Fruit fly (Drosophila melanogaster) whole organism, embryonic: ENCODE results near the gene CG2685.

Source experiments
- Aef1 ChIP-seq: fragments of 200-800 bp; sonication (Bioruptor generic); IDR thresholded peaks from 3 replicates; pipeline ENCODE4 v1.3.6; 2022; ENCODE audit warnings: missing biosample characterization, missing genetic modification characterization
- Antp ChIP-seq: fragments of 200-800 bp; sonication (Bioruptor generic); optimal IDR thresholded peaks from 3 replicates; lab custom pipeline; 2016; ENCODE audit warnings: missing biosample characterization, missing genetic modification characterization
- C15 ChIP-seq: fragments of 200-800 bp; sonication (Bioruptor generic); IDR thresholded peaks from 3 replicates; pipeline ENCODE4 v1.3.6; 2022; ENCODE audit warnings: missing biosample characterization, missing genetic modification characterization
- CG10366 ChIP-seq: fragments of 200-800 bp; sonication (Bioruptor generic); IDR thresholded peaks from 2 replicates; pipeline ENCODE4 v1.3.6; 2022; ENCODE audit warnings: missing biosample characterization, missing genetic modification characterization
- CG12219 ChIP-seq: fragments of 200-800 bp; sonication (Bioruptor generic); optimal IDR thresholded peaks from 3 replicates; lab custom pipeline; 2018; ENCODE audit warnings: missing biosample characterization, mild to moderate bottlenecking, missing genetic modification characterization
- CG12391 ChIP-seq: fragments of 200-800 bp; sonication (Bioruptor generic); optimal IDR thresholded peaks from 3 replicates; lab custom pipeline; 2018; ENCODE audit warnings: missing biosample characterization, mild to moderate bottlenecking, missing genetic modification characterization, moderate library complexity
- CG12942 ChIP-seq: fragments of 200-800 bp; sonication (Bioruptor generic); optimal IDR thresholded peaks from 3 replicates; lab custom pipeline; 2016; ENCODE audit warnings: missing biosample characterization, missing genetic modification characterization
- CG13123 ChIP-seq: fragments of 200-800 bp; sonication (Bioruptor generic); optimal IDR thresholded peaks from 2 replicates; lab custom pipeline; 2016; ENCODE audit warnings: missing biosample characterization, missing genetic modification characterization
- CG16813 ChIP-seq: fragments of 200-800 bp; sonication (Bioruptor generic); IDR thresholded peaks from 3 replicates; pipeline ENCODE4 v1.3.6; 2022; ENCODE audit warnings: missing biosample characterization, missing genetic modification characterization; ENCODE audit not compliant: partially characterized antibody
- CG17361 ChIP-seq: fragments of 200-800 bp; sonication (Bioruptor generic); IDR thresholded peaks from 3 replicates; pipeline ENCODE4 v1.3.6; 2022; ENCODE audit warnings: missing biosample characterization, missing genetic modification characterization
- CG17912 ChIP-seq: fragments of 200-800 bp; sonication (Bioruptor generic); optimal IDR thresholded peaks from 2 replicates; lab custom pipeline; 2018; ENCODE audit warnings: missing biosample characterization, mild to moderate bottlenecking, missing genetic modification characterization
- CG2120 ChIP-seq: fragments of 200-800 bp; sonication (Bioruptor generic); optimal IDR thresholded peaks from 3 replicates; lab custom pipeline; 2016; ENCODE audit warnings: missing biosample characterization, missing genetic modification characterization
- CG2199 ChIP-seq: fragments of 200-800 bp; sonication (Bioruptor generic); IDR thresholded peaks from 3 replicates; pipeline ENCODE4 v1.3.6; 2022; ENCODE audit warnings: missing biosample characterization, missing genetic modification characterization
- CG2889 ChIP-seq: fragments of 200-800 bp; sonication (Bioruptor generic); IDR thresholded peaks from 3 replicates; pipeline ENCODE4 v1.3.6; 2022; ENCODE audit warnings: missing biosample characterization, missing genetic modification characterization
- CG34224 ChIP-seq: fragments of 200-800 bp; sonication (Bioruptor generic); IDR thresholded peaks from 3 replicates; pipeline ENCODE4 v1.3.6; 2022; ENCODE audit warnings: missing biosample characterization, missing genetic modification characterization; ENCODE audit not compliant: partially characterized antibody
- CG34376 ChIP-seq: fragments of 200-800 bp; sonication (Bioruptor generic); optimal IDR thresholded peaks from 2 replicates; lab custom pipeline; 2018; ENCODE audit warnings: missing biosample characterization, mild to moderate bottlenecking, missing genetic modification characterization
- CG3995 ChIP-seq: fragments of 200-800 bp; sonication (Bioruptor generic); optimal IDR thresholded peaks from 3 replicates; lab custom pipeline; 2016; ENCODE audit warnings: missing biosample characterization, missing genetic modification characterization
- CG42726 ChIP-seq: fragments of 200-800 bp; sonication (Bioruptor generic); IDR thresholded peaks from 2 replicates; pipeline ENCODE4 v1.3.6; 2022; ENCODE audit warnings: missing biosample characterization, missing genetic modification characterization; ENCODE audit not compliant: partially characterized antibody
- CG43689 ChIP-seq: fragments of 200-800 bp; sonication (Bioruptor generic); IDR thresholded peaks from 2 replicates; pipeline ENCODE4 v1.3.6; 2022; ENCODE audit warnings: missing biosample characterization, missing genetic modification characterization
- CG4424 ChIP-seq: fragments of 200-800 bp; sonication (Bioruptor generic); optimal IDR thresholded peaks from 3 replicates; lab custom pipeline; 2016; ENCODE audit warnings: missing biosample characterization, missing genetic modification characterization
- CG5180 ChIP-seq: fragments of 200-800 bp; sonication (Bioruptor generic); optimal IDR thresholded peaks from 3 replicates; lab custom pipeline; 2017; ENCODE audit warnings: missing biosample characterization, missing genetic modification characterization, mild to moderate bottlenecking, moderate library complexity, missing genetic modification reagents
- CG7357 ChIP-seq: fragments of 200-800 bp; sonication (Bioruptor generic); IDR thresholded peaks from 3 replicates; pipeline ENCODE4 v1.3.6; 2022; ENCODE audit warnings: missing biosample characterization, missing genetic modification characterization
- CrebB ChIP-seq: fragments of 200-800 bp; sonication (Bioruptor generic); optimal IDR thresholded peaks from 3 replicates; lab custom pipeline; 2018; ENCODE audit warnings: missing biosample characterization, mild to moderate bottlenecking, missing genetic modification characterization
- Dll ChIP-seq: fragments of 200-800 bp; sonication (Bioruptor generic); IDR thresholded peaks from 4 replicates; pipeline ENCODE4 v1.3.6; 2022; ENCODE audit warnings: missing biosample characterization, missing genetic modification characterization; ENCODE audit not compliant: partially characterized antibody
- Dref ChIP-seq: fragments of 200-800 bp; sonication (Bioruptor generic); IDR thresholded peaks from 2 replicates; pipeline ENCODE4 v1.3.6; 2022; ENCODE audit warnings: missing biosample characterization, missing genetic modification characterization
- HLH3B ChIP-seq: fragments of 200-800 bp; sonication (Bioruptor generic); IDR thresholded peaks from 2 replicates; pipeline ENCODE4 v1.3.6; 2022; ENCODE audit warnings: missing biosample characterization, missing genetic modification characterization
- HmgD ChIP-seq: fragments of 200-800 bp; sonication (Bioruptor generic); optimal IDR thresholded peaks from 3 replicates; lab custom pipeline; 2016; ENCODE audit warnings: missing biosample characterization, missing genetic modification characterization
- MTF-1 ChIP-seq: fragments of 200-800 bp; sonication (Bioruptor generic); optimal IDR thresholded peaks from 2 replicates; lab custom pipeline; 2018; ENCODE audit warnings: missing biosample characterization, mild to moderate bottlenecking, missing genetic modification characterization, borderline replicate concordance
- Oli ChIP-seq: fragments of 200-800 bp; sonication (Bioruptor generic); optimal IDR thresholded peaks from 2 replicates; lab custom pipeline; 2018; ENCODE audit warnings: missing biosample characterization, mild to moderate bottlenecking, missing genetic modification characterization, moderate library complexity
- Sry-δ ChIP-seq: fragments of 200-800 bp; sonication (Bioruptor generic); optimal IDR thresholded peaks from 2 replicates; lab custom pipeline; 2016; ENCODE audit warnings: missing biosample characterization, missing genetic modification characterization
- aop ChIP-seq: fragments of 200-800 bp; sonication (Bioruptor generic); IDR thresholded peaks from 2 replicates; pipeline ENCODE4 v1.3.6; 2022; ENCODE audit warnings: missing biosample characterization, missing genetic modification characterization
- ara ChIP-seq: fragments of 200-800 bp; sonication (Bioruptor generic); IDR thresholded peaks from 2 replicates; pipeline ENCODE4 v1.3.6; 2022; ENCODE audit warnings: missing biosample characterization, missing genetic modification characterization
- bigmax ChIP-seq: fragments of 200-800 bp; sonication (Bioruptor generic); optimal IDR thresholded peaks from 2 replicates; lab custom pipeline; 2018; ENCODE audit warnings: missing biosample characterization, mild to moderate bottlenecking, missing genetic modification characterization
- dmrt11E ChIP-seq: fragments of 200-800 bp; sonication (Bioruptor generic); optimal IDR thresholded peaks from 3 replicates; lab custom pipeline; 2018; ENCODE audit warnings: missing biosample characterization, mild to moderate bottlenecking, missing genetic modification characterization, moderate library complexity
- dpn ChIP-seq, 2 experiments: fragments of 200-800 bp; sonication (Bioruptor generic); optimal IDR thresholded peaks; 3 replicates each; lab custom pipeline; 2016; ENCODE audit warnings: missing biosample characterization in 2 of 2, missing genetic modification characterization in 2 of 2
- esg ChIP-seq: fragments of 200-800 bp; sonication (Bioruptor generic); conservative IDR thresholded peaks from 2 replicates; pipeline ENCODE4 v1.3.6; 2022; ENCODE audit warnings: missing biosample characterization, missing genetic modification characterization
- gcm2 ChIP-seq: fragments of 200-800 bp; sonication (Bioruptor generic); optimal IDR thresholded peaks from 2 replicates; lab custom pipeline; 2016; ENCODE audit warnings: missing biosample characterization, missing genetic modification characterization
- gsb ChIP-seq: fragments of 200-800 bp; sonication (Bioruptor generic); IDR thresholded peaks from 2 replicates; pipeline ENCODE4 v1.3.6; 2022; ENCODE audit warnings: missing biosample characterization, missing genetic modification characterization
- ind ChIP-seq: fragments of 200-800 bp; sonication (Bioruptor generic); optimal IDR thresholded peaks from 3 replicates; lab custom pipeline; 2016; ENCODE audit warnings: missing biosample characterization, missing genetic modification characterization
- insv ChIP-seq, 2 experiments: fragments of 200-800 bp; sonication (Bioruptor generic); optimal IDR thresholded peaks; 3 replicates each; lab custom pipeline; 2016 to 2018; ENCODE audit warnings: missing biosample characterization in 2 of 2, missing genetic modification characterization in 2 of 2
- jing ChIP-seq: fragments of 200-800 bp; sonication (Bioruptor generic); optimal IDR thresholded peaks from 2 replicates; lab custom pipeline; 2018; ENCODE audit warnings: missing biosample characterization, mild to moderate bottlenecking, missing genetic modification characterization
- lilli ChIP-seq: fragments of 200-800 bp; sonication (Bioruptor generic); optimal IDR thresholded peaks from 3 replicates; lab custom pipeline; 2016; ENCODE audit warnings: missing biosample characterization, missing genetic modification characterization
- oc ChIP-seq: fragments of 200-800 bp; sonication (Bioruptor generic); optimal IDR thresholded peaks from 2 replicates; lab custom pipeline; 2018; ENCODE audit warnings: missing biosample characterization, mild to moderate bottlenecking, missing genetic modification characterization, moderate library complexity
- pan ChIP-seq, 4 experiments: fragments of >200 bp in 3 of 4; fragments of 200-800 bp in 1 of 4; sonication (Bioruptor generic) in 1 of 4; optimal IDR thresholded peaks in 3 of 4; IDR thresholded peaks in 1 of 4; 2 replicates each; pipeline versions ENCODE4 v1.3.6 to Lab custom; 2017 to 2022; ENCODE audit warnings: missing biosample characterization in 2 of 4, missing genetic modification characterization in 2 of 4, mixed read lengths in 1 of 4
- row ChIP-seq: fragments of 200-800 bp; sonication (Bioruptor generic); IDR thresholded peaks from 3 replicates; pipeline ENCODE4 v1.3.6; 2022; ENCODE audit warnings: missing biosample characterization, missing genetic modification characterization
- schlank ChIP-seq: fragments of 200-800 bp; sonication (Bioruptor generic); optimal IDR thresholded peaks from 2 replicates; lab custom pipeline; 2018; ENCODE audit warnings: missing biosample characterization, mild to moderate bottlenecking, missing genetic modification characterization
- sima ChIP-seq: fragments of 200-800 bp; sonication (Bioruptor generic); optimal IDR thresholded peaks from 2 replicates; lab custom pipeline; 2016; ENCODE audit warnings: missing biosample characterization, missing genetic modification characterization
- sisA ChIP-seq: fragments of 200-800 bp; sonication (Bioruptor generic); IDR thresholded peaks from 2 replicates; pipeline ENCODE4 v1.3.6; 2022; ENCODE audit warnings: missing biosample characterization, missing genetic modification characterization
- sna ChIP-seq: fragments of 200-800 bp; sonication (Bioruptor generic); IDR thresholded peaks from 2 replicates; pipeline ENCODE4 v1.3.6; 2022; ENCODE audit warnings: missing biosample characterization, missing genetic modification characterization; ENCODE audit not compliant: partially characterized antibody
- tup ChIP-seq: fragments of 200-800 bp; sonication (Bioruptor generic); optimal IDR thresholded peaks from 2 replicates; lab custom pipeline; 2016; ENCODE audit warnings: missing biosample characterization, mild to moderate bottlenecking, missing genetic modification characterization, moderate library complexity
- z ChIP-seq: fragments of 200-800 bp; sonication (Bioruptor generic); IDR thresholded peaks from 3 replicates; pipeline ENCODE4 v1.3.6; 2022; ENCODE audit warnings: missing biosample characterization, missing genetic modification characterization

CG2685 gene

DNA sequence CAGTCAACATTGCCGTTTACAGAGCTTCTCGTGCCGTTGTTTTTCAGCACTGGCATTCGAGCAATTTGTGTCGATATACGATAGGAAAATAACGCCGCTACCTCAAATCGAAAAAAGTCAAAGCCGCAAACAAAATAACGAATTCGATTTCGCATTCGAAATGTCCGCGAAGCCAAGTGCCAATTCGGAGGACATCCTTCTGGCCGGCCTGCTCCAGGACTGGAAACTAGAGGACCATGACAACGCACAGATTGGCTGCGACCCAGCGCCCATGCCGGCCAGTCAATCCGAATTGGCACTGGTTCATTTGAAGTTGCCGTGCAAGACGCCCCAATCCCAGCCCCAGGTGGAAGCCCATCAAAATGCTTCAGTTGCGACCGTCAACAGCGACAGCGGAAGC, 970 bp upstream of the CG2685 start (continued):
- peak; percentile 58 for TF ChIP-seq Dll (GFP tag; lab: Robert Waterston, UW)
- no peak for TF ChIP-seq Antp (GFP tag; lab: Kevin White, UChicago)
- no peak for TF ChIP-seq aop
- peak; percentile 37; the same call in 1 of the 3 replicates for TF ChIP-seq CG34224 (GFP tag; lab: Robert Waterston, UW)
- TF ChIP-seq MTF-1 (GFP tag; lab: Kevin White, UChicago): no peak
- TF ChIP-seq CG4424 (GFP tag; lab: Kevin White, UChicago): no peak
- no peak for TF ChIP-seq dpn (GFP tag; optimal IDR thresholded peaks at IDR 0.05; lab: Kevin White, UChicago)
- TF ChIP-seq CG12942 (GFP tag; lab: Kevin White, UChicago): no peak
- peak; percentile 85 for TF ChIP-seq CG3995 (GFP tag; lab: Kevin White, UChicago)
- peak; percentile 36 for TF ChIP-seq Sry-δ (GFP tag; lab: Kevin White, UChicago)
- TF ChIP-seq insv (GFP tag; optimal IDR thresholded peaks at IDR 0.05; lab: Kevin White, UChicago): no peak
- peak; percentile 41; the same call in 1 of the 3 replicates for TF ChIP-seq CG16813
- TF ChIP-seq CG43689 (GFP tag; lab: Robert Waterston, UW): no peak
- TF ChIP-seq CG10366: no peak
- TF ChIP-seq esg (GFP tag; lab: Robert Waterston, UW): no peak
- TF ChIP-seq CG13123: no peak
- TF ChIP-seq CG17912: no peak
- TF ChIP-seq tup (GFP tag; lab: Kevin White, UChicago): no peak
- TF ChIP-seq lilli (GFP tag; lab: Kevin White, UChicago): peak; percentile 14
- no peak for TF ChIP-seq CG5180 (GFP tag; lab: Kevin White, UChicago)
- no peak for TF ChIP-seq CG12219 (GFP tag; lab: Kevin White, UChicago)
- no peak for TF ChIP-seq pan (optimal IDR thresholded peaks at IDR 0.05; lab: Kevin White, UChicago)
- no peak for TF ChIP-seq pan (GFP tag; optimal IDR thresholded peaks at IDR 0.05 in 1 of 2, IDR thresholded peaks at IDR 0.05 in 1 of 2)
- TF ChIP-seq Oli (tag; lab: Kevin White, UChicago): no peak
- no peak for TF ChIP-seq jing (GFP tag; lab: Kevin White, UChicago)
- no peak for TF ChIP-seq HmgD
- no peak for TF ChIP-seq CG17361
- TF ChIP-seq CG2120 (GFP tag; lab: Kevin White, UChicago): peak; percentile 18
- 0 out of 2 replicates have a peak, but pooled peaks have one; percentile 26 for TF ChIP-seq ara (GFP tag; lab: Robert Waterston, UW)
- TF ChIP-seq z: no peak
- no peak for TF ChIP-seq HLH3B (GFP tag; lab: Robert Waterston, UW)
- no peak for TF ChIP-seq dmrt11E (tag; lab: Kevin White, UChicago)
- TF ChIP-seq CG2199 (GFP tag; lab: Robert Waterston, UW): no peak
- no peak for TF ChIP-seq oc (tag; lab: Kevin White, UChicago)
- no peak for TF ChIP-seq ind (GFP tag; lab: Kevin White, UChicago)
- no peak for TF ChIP-seq sima (GFP tag; lab: Kevin White, UChicago)
- no peak for TF ChIP-seq Aef1 (GFP tag; lab: Robert Waterston, UW)
- TF ChIP-seq CG42726: peak; percentile 37; the same call in 1 of the 2 replicates
- no peak for TF ChIP-seq gcm2
- no peak for TF ChIP-seq schlank (tag; lab: Kevin White, UChicago)
- no peak for TF ChIP-seq CG34376 (GFP tag; lab: Kevin White, UChicago)
- TF ChIP-seq sisA (GFP tag; lab: Robert Waterston, UW): no peak
- TF ChIP-seq sna: peak; percentile 46; the same call in 1 of the 2 replicates
- no peak for TF ChIP-seq bigmax (GFP tag; lab: Kevin White, UChicago)
- no peak for TF ChIP-seq CrebB (tag; lab: Kevin White, UChicago)
- no peak for TF ChIP-seq gsb (GFP tag; lab: Robert Waterston, UW)
- no peak for TF ChIP-seq C15
- TF ChIP-seq CG2889 (GFP tag; lab: Robert Waterston, UW): no peak
- TF ChIP-seq CG7357 (GFP tag; lab: Robert Waterston, UW): no peak
- peak; percentile 52; the same call in 2 of the 3 replicates for TF ChIP-seq row (GFP tag; lab: Robert Waterston, UW)
- no peak for TF ChIP-seq CG12391 (tag; lab: Kevin White, UChicago)
- TF ChIP-seq Dref (GFP tag; lab: Robert Waterston, UW): peak; percentile 63
